Comparison of ENCODE assay signal across 1 fruit fly cellular context in genomic region chrX:8974203-8974602, dm6.
A peak's percentile ranks its signal among the peaks of the same experiment; 100 is the strongest.
TF ChIP-seq lines count a peak whose summit lies in the region.

Gene CG10962, minus strand, starts transcription at chrX:8974255.

TF ChIP-seq in whole organism, embryonic, 481 proteins besides CTCF, POLR2A, EP300 and RAD21 (continued from another document):
- TF ChIP-seq unpg (GFP tag; optimal IDR thresholded peaks at IDR 0.05; lab: Kevin White, UChicago) (peak; percentile 74), grn (GFP tag; optimal IDR thresholded peaks at IDR 0.05; lab: Kevin White, UChicago) (peak; percentile 37), Fer2 (tag; optimal IDR thresholded peaks at IDR 0.05; lab: Kevin White, UChicago) (peak; percentile 38), pfk (GFP tag; optimal IDR thresholded peaks at IDR 0.05; lab: Kevin White, UChicago) (no peak), knrl (GFP tag; IDR thresholded peaks at IDR 0.05; lab: Robert Waterston, UW; ENCODE audit: partially characterized antibody) (no peak), CoRest (tag; optimal IDR thresholded peaks at IDR 0.05; lab: Kevin White, UChicago) (peak; percentile 68), ind (GFP tag; optimal IDR thresholded peaks at IDR 0.05; lab: Kevin White, UChicago) (peak; percentile 51), CG1602 (GFP tag; optimal IDR thresholded peaks at IDR 0.05; lab: Kevin White, UChicago) (peak; percentile 53), NK7.1 (GFP tag; optimal IDR thresholded peaks at IDR 0.05; lab: Kevin White, UChicago) (peak; percentile 58), CG3726 (GFP tag; IDR thresholded peaks at IDR 0.05; lab: Robert Waterston, UW) (0 out of 3 replicates have a peak, but pooled peaks have one; percentile 48), oc (tag; optimal IDR thresholded peaks at IDR 0.05; lab: Kevin White, UChicago) (peak; percentile 28), Sox102F (GFP tag; optimal IDR thresholded peaks at IDR 0.05; lab: Kevin White, UChicago) (peak; percentile 70), stwl (tag; optimal IDR thresholded peaks at IDR 0.05; lab: Kevin White, UChicago) (no peak), CG6765 (GFP tag; optimal IDR thresholded peaks at IDR 0.05; lab: Kevin White, UChicago) (no peak), Xrp1 (GFP tag; IDR thresholded peaks at IDR 0.05; lab: Robert Waterston, UW) (peak; percentile 72), wor (GFP tag; IDR thresholded peaks at IDR 0.05; lab: Robert Waterston, UW) (peak; percentile 42), CG12299 (tag; optimal IDR thresholded peaks at IDR 0.05; lab: Kevin White, UChicago) (peak; percentile 3), Max (GFP tag; optimal IDR thresholded peaks at IDR 0.05; lab: Kevin White, UChicago) (peak; percentile 1), Dip2 (GFP tag; IDR thresholded peaks at IDR 0.05; lab: Robert Waterston, UW) (no peak), YL-1 (GFP tag; optimal IDR thresholded peaks at IDR 0.05; lab: Kevin White, UChicago) (no peak), ttk (GFP tag; IDR thresholded peaks at IDR 0.05; lab: Robert Waterston, UW) (peak; percentile 63), CG12391 (tag; optimal IDR thresholded peaks at IDR 0.05; lab: Kevin White, UChicago) (peak; percentile 70), H15 (GFP tag; IDR thresholded peaks at IDR 0.05; lab: Robert Waterston, UW) (peak; percentile 38; the same call in 1 of the 3 replicates), CG34224 (GFP tag; IDR thresholded peaks at IDR 0.05; lab: Robert Waterston, UW; ENCODE audit: partially characterized antibody) (no peak), so (GFP tag; IDR thresholded peaks at IDR 0.05; lab: Robert Waterston, UW) (peak; percentile 46; the same call in 1 of the 3 replicates), Eip74EF (GFP tag; optimal IDR thresholded peaks at IDR 0.05; lab: Kevin White, UChicago) (peak in 1 of 2 experiments; percentile 55), MBD-R2 (GFP tag; IDR thresholded peaks at IDR 0.05; lab: Robert Waterston, UW) (peak; percentile 53; the same call in 1 of the 2 replicates), Hand (GFP tag; optimal IDR thresholded peaks at IDR 0.05; lab: Kevin White, UChicago) (peak; percentile 60), cato (GFP tag; optimal IDR thresholded peaks at IDR 0.05; lab: Kevin White, UChicago; ENCODE audit: borderline replicate concordance) (peak; percentile 1), Hr51 (GFP tag; optimal IDR thresholded peaks at IDR 0.05; lab: Kevin White, UChicago) (peak; percentile 23 to 65), CG12942 (GFP tag; optimal IDR thresholded peaks at IDR 0.05; lab: Kevin White, UChicago) (peak; percentile 49), vfl (GFP tag; optimal IDR thresholded peaks at IDR 0.05; lab: Kevin White, UChicago) (no peak), dmrt99B (tag; optimal IDR thresholded peaks at IDR 0.05; lab: Kevin White, UChicago) (peak; percentile 80), ham (GFP tag; IDR thresholded peaks at IDR 0.05; lab: Robert Waterston, UW) (no peak), CG10267 (tag; optimal IDR thresholded peaks at IDR 0.05; lab: Kevin White, UChicago) (peak; percentile 34), salm (tag; optimal IDR thresholded peaks at IDR 0.05; lab: Kevin White, UChicago) (no peak), crp (GFP tag; optimal IDR thresholded peaks at IDR 0.05; lab: Kevin White, UChicago) (no peak), CG4707 (GFP tag; optimal IDR thresholded peaks at IDR 0.05; lab: Kevin White, UChicago) (peak; percentile 13), CG18011 (GFP tag; optimal IDR thresholded peaks at IDR 0.05; lab: Kevin White, UChicago) (no peak), odd (GFP tag; optimal IDR thresholded peaks at IDR 0.05; lab: Kevin White, UChicago) (peak; percentile 46), CG33213 (GFP tag; optimal IDR thresholded peaks at IDR 0.05; lab: Kevin White, UChicago) (no peak), CG7357 (GFP tag; IDR thresholded peaks at IDR 0.05; lab: Robert Waterston, UW) (0 out of 3 replicates have a peak, but pooled peaks have one; percentile 35), crol (GFP tag; IDR thresholded peaks at IDR 0.05; lab: Robert Waterston, UW) (no peak), Pdp1 (GFP tag; optimal IDR thresholded peaks at IDR 0.05; lab: Kevin White, UChicago) (peak; percentile 66 to 69), CG11504 (tag; optimal IDR thresholded peaks at IDR 0.05; lab: Kevin White, UChicago) (peak; percentile 83), CG11085 (GFP tag; IDR thresholded peaks at IDR 0.05; lab: Robert Waterston, UW) (peak; percentile 58), CG4360 (GFP tag; IDR thresholded peaks at IDR 0.05; lab: Robert Waterston, UW) (no peak), fd3F (GFP tag; optimal IDR thresholded peaks at IDR 0.05; lab: Kevin White, UChicago) (peak; percentile 29), D19B (GFP tag; optimal IDR thresholded peaks at IDR 0.05; lab: Kevin White, UChicago) (no peak), H2.0 (GFP tag; IDR thresholded peaks at IDR 0.05; lab: Robert Waterston, UW) (peak; percentile 75), CG18262 (tag; optimal IDR thresholded peaks at IDR 0.05; lab: Kevin White, UChicago) (peak; percentile 50), CG30431 (GFP tag; optimal IDR thresholded peaks at IDR 0.05; lab: Kevin White, UChicago) (no peak), sna (GFP tag; IDR thresholded peaks at IDR 0.05; lab: Robert Waterston, UW; ENCODE audit: partially characterized antibody) (no peak), unc-4 (GFP tag; IDR thresholded peaks at IDR 0.05; lab: Robert Waterston, UW; ENCODE audit: partially characterized antibody) (no peak), CG1647 (GFP tag; optimal IDR thresholded peaks at IDR 0.05; lab: Kevin White, UChicago) (peak; percentile 3), CG6175 (GFP tag; IDR thresholded peaks at IDR 0.05; lab: Robert Waterston, UW) (no peak), dm (GFP tag; optimal IDR thresholded peaks at IDR 0.05; lab: Kevin White, UChicago) (peak; percentile 18), Sox100B (GFP tag; optimal IDR thresholded peaks at IDR 0.05; lab: Kevin White, UChicago) (peak; percentile 22), ems (GFP tag; optimal IDR thresholded peaks at IDR 0.05; lab: Kevin White, UChicago) (peak; percentile 44), CG18599 (GFP tag; optimal IDR thresholded peaks at IDR 0.05; lab: Kevin White, UChicago) (peak; percentile 75), grau (tag; optimal IDR thresholded peaks at IDR 0.05; lab: Kevin White, UChicago) (peak; percentile 74), jing (GFP tag; optimal IDR thresholded peaks at IDR 0.05; lab: Kevin White, UChicago) (peak; percentile 31), NC2β (GFP tag; optimal IDR thresholded peaks at IDR 0.05; lab: Kevin White, UChicago) (no peak), Antp (GFP tag; optimal IDR thresholded peaks at IDR 0.05; lab: Kevin White, UChicago) (peak; percentile 42), tin (GFP tag; optimal IDR thresholded peaks at IDR 0.05; lab: Kevin White, UChicago) (peak; percentile 31), CG17186 (GFP tag; optimal IDR thresholded peaks at IDR 0.05; lab: Kevin White, UChicago) (no peak), dati (GFP tag; IDR thresholded peaks at IDR 0.05; lab: Robert Waterston, UW) (peak; percentile 33; the same call in 1 of the 2 replicates), ab (GFP tag; optimal IDR thresholded peaks at IDR 0.05; lab: Kevin White, UChicago) (no peak), sens-2 (GFP tag; IDR thresholded peaks at IDR 0.05; lab: Robert Waterston, UW) (peak; percentile 38; the same call in 1 of the 2 replicates), eve (GFP tag; optimal IDR thresholded peaks at IDR 0.05; lab: Kevin White, UChicago) (peak in 1 of 2 experiments; percentile 48), Lhr (GFP tag; optimal IDR thresholded peaks at IDR 0.05; lab: Kevin White, UChicago) (no peak), CG2116 (GFP tag; optimal IDR thresholded peaks at IDR 0.05; lab: Kevin White, UChicago) (no peak), br (optimal IDR thresholded peaks at IDR 0.05; lab: Kevin White, UChicago) (no peak), toy (GFP tag; IDR thresholded peaks at IDR 0.05; lab: Robert Waterston, UW) (no peak), CG8765 (GFP tag; IDR thresholded peaks at IDR 0.05; lab: Robert Waterston, UW) (no peak), Hr78 (GFP tag; optimal IDR thresholded peaks at IDR 0.05; lab: Kevin White, UChicago) (peak in 1 of 2 experiments; percentile 31), CG10959 (GFP tag; IDR thresholded peaks at IDR 0.05; lab: Robert Waterston, UW) (no peak; the same call in 1 of the 2 replicates), bowl (GFP tag; IDR thresholded peaks at IDR 0.05; lab: Robert Waterston, UW) (no peak), yki (optimal IDR thresholded peaks at IDR 0.05; lab: Kevin White, UChicago) (no peak), CG43689 (GFP tag; IDR thresholded peaks at IDR 0.05; lab: Robert Waterston, UW) (peak; percentile 21; the same call in 1 of the 2 replicates), Jarid2 (GFP tag; optimal IDR thresholded peaks at IDR 0.05; lab: Kevin White, UChicago) (peak; percentile 42), Ets97D (GFP tag; optimal IDR thresholded peaks at IDR 0.05; lab: Kevin White, UChicago) (peak; percentile 34), ci (GFP tag; IDR thresholded peaks at IDR 0.05; lab: Robert Waterston, UW) (peak; percentile 89), CG1024 (GFP tag; IDR thresholded peaks at IDR 0.05; lab: Robert Waterston, UW) (peak; percentile 30; the same call in 1 of the 2 replicates), cwo (GFP tag; optimal IDR thresholded peaks at IDR 0.05; lab: Kevin White, UChicago) (peak; percentile 60), CG3407 (GFP tag; optimal IDR thresholded peaks at IDR 0.05; lab: Kevin White, UChicago) (peak; percentile 20), CG12219 (GFP tag; optimal IDR thresholded peaks at IDR 0.05; lab: Kevin White, UChicago) (peak; percentile 54), CG13296 (GFP tag; optimal IDR thresholded peaks at IDR 0.05; lab: Kevin White, UChicago) (peak; percentile 29), Abd-B (GFP tag; optimal IDR thresholded peaks at IDR 0.05; lab: Kevin White, UChicago) (peak; percentile 60), CG11560 (tag; IDR thresholded peaks at IDR 0.05; lab: Robert Waterston, UW) (peak; percentile 30; the same call in 1 of the 3 replicates), GATAe (GFP tag; conservative IDR thresholded peaks at IDR 0.05; lab: Robert Waterston, UW) (peak; percentile 62), Spps (tag; optimal IDR thresholded peaks at IDR 0.05; lab: Kevin White, UChicago) (no peak), wdn (GFP tag; IDR thresholded peaks at IDR 0.05; lab: Robert Waterston, UW) (peak; percentile 71)
